Worm (Caenorhabditis elegans): Measurements from ENCODE around the gene svh-2.

DNA sequence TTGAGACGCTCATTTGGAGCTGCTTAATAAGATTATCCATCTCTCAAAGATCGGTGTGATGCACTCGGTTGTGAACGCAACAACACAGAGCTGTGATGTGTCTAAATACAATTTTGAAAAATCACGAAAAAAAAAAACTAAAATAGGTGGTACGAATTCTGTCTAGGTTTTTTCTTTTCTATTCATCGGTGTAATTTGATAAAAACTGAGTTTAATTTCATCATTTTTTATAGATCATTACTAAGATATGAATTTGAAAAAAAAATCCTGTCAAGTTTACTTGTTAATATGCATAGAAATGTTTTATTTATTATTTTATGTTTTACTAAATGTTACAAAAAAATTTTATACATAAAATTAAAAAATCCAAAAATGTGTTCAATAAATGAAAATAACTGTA is 23.0 kb upstream of the svh-2 start, which contains the start of gene ceh-60:
- no peak for TF ChIP-seq nhr-12 (tag; optimal IDR thresholded peaks at IDR 0.05)
- TF ChIP-seq hlh-17 (GFP tag; optimal IDR thresholded peaks at IDR 0.05; ENCODE audit: borderline replicate concordance): no peak
- no peak for TF ChIP-seq zag-1 (tag; optimal IDR thresholded peaks at IDR 0.05)
- no peak for TF ChIP-seq ztf-11 (tag; optimal IDR thresholded peaks at IDR 0.05)
- no peak for TF ChIP-seq lin-14 (GFP tag; optimal IDR thresholded peaks at IDR 0.05)
- TF ChIP-seq nhr-77 (tag; optimal IDR thresholded peaks at IDR 0.05): no peak
- TF ChIP-seq unc-62 (GFP tag; optimal IDR thresholded peaks at IDR 0.05): no peak
- no peak for TF ChIP-seq fos-1 (tag; optimal IDR thresholded peaks at IDR 0.05)
- TF ChIP-seq snpc-4 (tag; optimal IDR thresholded peaks at IDR 0.05): no peak
